Fruit fly (Drosophila melanogaster) whole organism, wandering third instar larva: Measurements from ENCODE around the gene rtv.

Experiments used
- Hr83 ChIP-seq: fragments of 200-300 bp; sonication (Bioruptor generic); optimal IDR thresholded peaks from 2 replicates; lab custom pipeline; 2016; ENCODE audit warnings: missing biosample characterization, mild to moderate bottlenecking, missing genetic modification characterization, moderate library complexity; ENCODE audit not compliant: poor library complexity, severe bottlenecking
- OdsH ChIP-seq: fragments of 200-800 bp; sonication (Bioruptor generic); optimal IDR thresholded peaks from 2 replicates; lab custom pipeline; 2016; ENCODE audit warnings: missing biosample characterization, mild to moderate bottlenecking, missing genetic modification characterization
- Rel ChIP-seq, 2 experiments: fragments of 200-800 bp; sonication (Bioruptor generic) in 1 of 2; optimal IDR thresholded peaks; 2 replicates in 1 of 2; 3 replicates in 1 of 2; lab custom pipeline; 2016 to 2019; ENCODE audit warnings: mild to moderate bottlenecking in 2 of 2, missing biosample characterization in 2 of 2, missing genetic modification characterization in 2 of 2, moderate library complexity in 1 of 2
- h ChIP-seq: fragments of 200-800 bp; sonication (Bioruptor generic); optimal IDR thresholded peaks from 3 replicates; lab custom pipeline; 2016; ENCODE audit warnings: missing biosample characterization, mild to moderate bottlenecking, missing genetic modification characterization

- TF ChIP-seq h (GFP tag; lab: Kevin White, UChicago), result no peak
- TF ChIP-seq Rel (GFP tag; optimal IDR thresholded peaks at IDR 0.05; lab: Kevin White, UChicago), result no peak
- TF ChIP-seq Rel (tag; optimal IDR thresholded peaks at IDR 0.05; lab: Kevin White, UChicago), result no peak
- TF ChIP-seq Hr83 (GFP tag; lab: Kevin White, UChicago), result no peak
- no peak for TF ChIP-seq OdsH (GFP tag; lab: Kevin White, UChicago)
Observed at dm6 chrX:11148272-11148835, 5.4 kb downstream of the rtv start, which contains the start of gene Ran.
